Worm (Caenorhabditis elegans) whole organism, mixed stage, embryonic: ENCODE results near the gene Y59A8B.19.
"Not testable (repeated sequence)": the region's sequence is repeated elsewhere in the genome, so short reads cannot be mapped to it uniquely, and the experiment has no call there.

Experiments
- M03D4.4 ChIP-seq: sonication (generic microtip); optimal IDR thresholded peaks from 2 replicates; lab custom pipeline; 2017; ENCODE audit warnings: mild to moderate bottlenecking, missing genetic modification characterization, missing compliant biosample characterization
- blmp-1 ChIP-seq: fragments of 150-350 bp; optimal IDR thresholded peaks from 2 replicates; lab custom pipeline; 2014; ENCODE audit warnings: missing biosample characterization, missing genetic modification characterization
- ceh-39 ChIP-seq: fragments of 150-350 bp; optimal IDR thresholded peaks from 2 replicates; lab custom pipeline; 2014; ENCODE audit warnings: missing biosample characterization, missing genetic modification characterization
- ces-1 ChIP-seq: fragments of 150-350 bp; optimal IDR thresholded peaks from 2 replicates; lab custom pipeline; 2014; ENCODE audit warnings: missing biosample characterization, missing genetic modification reagents, missing genetic modification characterization
- cnd-1 ChIP-seq: fragments of 200-800 bp; sonication (Bioruptor generic); optimal IDR thresholded peaks from 2 replicates; lab custom pipeline; 2018; ENCODE audit warnings: mild to moderate bottlenecking, missing genetic modification characterization, missing compliant biosample characterization
- drap-1 ChIP-seq: fragments of 200-800 bp; sonication (Bioruptor generic); optimal IDR thresholded peaks from 3 replicates; lab custom pipeline; 2018; ENCODE audit warnings: mild to moderate bottlenecking, missing genetic modification characterization, missing compliant biosample characterization
- elt-1 ChIP-seq: sonication (generic microtip); optimal IDR thresholded peaks from 2 replicates; lab custom pipeline; 2017; ENCODE audit warnings: missing genetic modification characterization, mild to moderate bottlenecking, missing compliant biosample characterization, antibody characterized with exemption, moderate library complexity, borderline replicate concordance; ENCODE audit not compliant: insufficient read depth
- elt-3 ChIP-seq: fragments of 150-350 bp; optimal IDR thresholded peaks from 2 replicates; lab custom pipeline; 2014; ENCODE audit warnings: missing biosample characterization, missing genetic modification characterization
- flh-1 ChIP-seq: fragments of 200-800 bp; sonication (Bioruptor generic); optimal IDR thresholded peaks from 2 replicates; lab custom pipeline; 2018; ENCODE audit warnings: mild to moderate bottlenecking, missing genetic modification characterization, moderate library complexity, missing compliant biosample characterization
- ham-2 ChIP-seq: fragments of 200-800 bp; sonication (Bioruptor generic); optimal IDR thresholded peaks from 2 replicates; lab custom pipeline; 2018; ENCODE audit warnings: mild to moderate bottlenecking, missing genetic modification characterization, missing compliant biosample characterization
- lin-13 ChIP-seq: fragments of 150-350 bp; optimal IDR thresholded peaks from 2 replicates; lab custom pipeline; 2014; ENCODE audit warnings: missing biosample characterization, missing genetic modification characterization
- lin-32 ChIP-seq: fragments of 200-800 bp; sonication (Bioruptor generic); optimal IDR thresholded peaks from 2 replicates; lab custom pipeline; 2018; ENCODE audit warnings: mild to moderate bottlenecking, missing genetic modification characterization, missing compliant biosample characterization
- lsy-2 ChIP-seq: fragments of 150-350 bp; optimal IDR thresholded peaks from 2 replicates; lab custom pipeline; 2014; ENCODE audit warnings: missing biosample characterization, missing genetic modification characterization
- mab-5 ChIP-seq: fragments of 150-350 bp; optimal IDR thresholded peaks from 2 replicates; lab custom pipeline; 2014; ENCODE audit warnings: missing biosample characterization, missing genetic modification characterization
- mep-1 ChIP-seq: fragments of 150-350 bp; optimal IDR thresholded peaks from 2 replicates; lab custom pipeline; 2017; ENCODE audit warnings: missing biosample characterization, missing genetic modification reagents, missing genetic modification characterization, inconsistent platforms
- mls-2 ChIP-seq: sonication (generic microtip); optimal IDR thresholded peaks from 2 replicates; lab custom pipeline; 2016; ENCODE audit warnings: mild to moderate bottlenecking, missing genetic modification characterization, moderate library complexity, missing compliant biosample characterization
- nhr-2 ChIP-seq: fragments of 150-350 bp; optimal IDR thresholded peaks from 2 replicates; lab custom pipeline; 2014; ENCODE audit warnings: missing biosample characterization, missing genetic modification characterization
- nhr-237 ChIP-seq: fragments of 150-350 bp; optimal IDR thresholded peaks from 2 replicates; lab custom pipeline; 2014; ENCODE audit warnings: missing biosample characterization, missing genetic modification characterization
- nhr-28 ChIP-seq: fragments of 150-350 bp; optimal IDR thresholded peaks from 2 replicates; lab custom pipeline; 2014; ENCODE audit warnings: missing biosample characterization, missing genetic modification characterization
- pha-4 ChIP-seq: fragments of 150-350 bp; optimal IDR thresholded peaks from 2 replicates; lab custom pipeline; 2018; ENCODE audit warnings: missing biosample characterization, missing genetic modification reagents, missing genetic modification characterization
- snpc-4 ChIP-seq: fragments of 150-350 bp; optimal IDR thresholded peaks from 2 replicates; lab custom pipeline; 2014; ENCODE audit warnings: missing biosample characterization, missing genetic modification characterization
- sptf-1 ChIP-seq: sonication (generic microtip); optimal IDR thresholded peaks from 2 replicates; lab custom pipeline; 2017; ENCODE audit warnings: mild to moderate bottlenecking, missing genetic modification characterization, moderate library complexity, missing compliant biosample characterization
- tbx-8 ChIP-seq: fragments of 200-800 bp; sonication (Bioruptor generic); optimal IDR thresholded peaks from 2 replicates; lab custom pipeline; 2018; ENCODE audit warnings: mild to moderate bottlenecking, missing genetic modification characterization, moderate library complexity, missing compliant biosample characterization
- unc-120 ChIP-seq: sonication (generic microtip); optimal IDR thresholded peaks from 2 replicates; lab custom pipeline; 2017; ENCODE audit warnings: missing genetic modification characterization, missing compliant biosample characterization; ENCODE audit not compliant: poor library complexity, severe bottlenecking
- unc-39 ChIP-seq: fragments of 150-350 bp; optimal IDR thresholded peaks from 2 replicates; lab custom pipeline; 2014; ENCODE audit warnings: missing biosample characterization, missing genetic modification characterization
- zip-8 ChIP-seq: fragments of 150-350 bp; optimal IDR thresholded peaks from 2 replicates; lab custom pipeline; 2014; ENCODE audit warnings: missing biosample characterization, missing genetic modification characterization
- ztf-11 ChIP-seq: fragments of 150-350 bp; optimal IDR thresholded peaks from 2 replicates; lab custom pipeline; 2014; ENCODE audit warnings: missing biosample characterization, missing genetic modification characterization

The Y59A8B.19 gene

DNA sequence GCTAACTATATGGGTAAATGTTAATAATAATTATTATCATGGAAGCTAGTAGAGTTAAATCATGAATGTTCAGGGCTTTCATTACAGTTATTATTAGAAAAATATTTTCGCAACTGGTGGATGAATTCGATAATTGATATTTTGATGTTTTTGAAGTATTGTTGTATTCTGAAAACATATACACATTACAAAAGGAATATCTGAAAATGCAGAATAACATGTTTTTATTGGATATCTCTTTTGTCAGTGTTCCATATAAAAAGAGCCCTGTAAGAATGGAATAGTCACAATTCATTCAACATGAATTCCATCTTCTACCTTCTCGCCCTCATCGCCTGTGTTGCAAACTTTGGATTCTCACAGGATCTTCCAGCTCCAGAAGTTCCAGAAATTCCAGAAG is at the start of gene Y59A8B.19:
TSS of gene Y59A8B.19 (plus strand) at position 301 of the 400 bp plus-strand sequence.
- not testable (repeated sequence) for TF ChIP-seq lsy-2, mls-2, mep-1 (tag; lab: Kevin White, UChicago)

DNA sequence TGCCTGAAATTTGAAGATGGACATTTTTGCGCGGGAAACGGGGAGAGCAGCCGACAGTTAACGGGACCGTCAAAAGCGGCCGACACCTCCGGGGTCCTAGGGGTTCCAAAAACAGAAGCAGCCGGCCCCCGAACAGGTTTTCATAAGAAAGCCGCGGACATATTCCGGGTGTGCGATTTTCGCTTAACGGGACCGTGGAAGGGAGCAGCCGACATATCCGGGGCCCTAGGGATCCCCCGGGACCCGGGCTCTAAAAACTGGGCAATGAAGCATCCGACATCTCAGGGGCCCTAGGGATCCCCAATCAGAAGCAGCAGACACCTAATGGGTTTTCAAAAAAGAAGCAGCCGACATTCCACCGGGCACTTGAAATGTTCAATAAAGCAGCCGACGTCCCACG is 44.5 kb upstream of the Y59A8B.19 start:
- TF ChIP-seq pha-4 (tag; lab: Kevin White, UChicago) (no peak), sptf-1 (tag; lab: Kevin White, UChicago) (peak; percentile 23)
- TF ChIP-seq, all 35 proteins: peak for 1

DNA sequence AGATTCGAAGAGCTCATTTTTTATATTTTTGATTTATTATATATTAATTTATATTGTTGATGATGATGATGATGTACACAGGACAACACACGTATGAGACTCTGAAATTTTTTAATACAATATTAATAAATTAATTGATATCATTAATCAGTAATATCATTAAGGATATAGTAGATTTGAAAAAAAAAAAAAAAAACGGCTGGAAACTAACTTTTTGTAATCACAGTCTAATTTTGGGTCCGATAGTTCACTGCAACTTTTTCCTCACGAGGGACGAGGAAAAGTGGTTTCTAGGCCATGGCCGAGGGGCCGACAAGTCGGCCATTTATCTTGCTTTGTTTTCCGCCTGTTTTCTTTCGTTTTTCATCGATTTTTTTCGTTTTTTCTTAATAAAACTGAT is 40.3 kb upstream of the Y59A8B.19 start, which contains the start of gene gck-3:
TSS of gene gck-3 (minus strand) at position 101 of the 400 bp plus-strand sequence.
- no peak for TF ChIP-seq M03D4.4 (tag; lab: Kevin White, UChicago)
- TF ChIP-seq lin-32 (GFP tag; lab: Kevin White, UChicago): no peak
- TF ChIP-seq unc-120 (tag; lab: Kevin White, UChicago): no peak
- no peak for TF ChIP-seq mab-5
- no peak for TF ChIP-seq lsy-2 (tag; lab: Kevin White, UChicago)
- no peak for TF ChIP-seq elt-1 (tag; lab: Kevin White, UChicago)
- TF ChIP-seq flh-1: no peak
- no peak for TF ChIP-seq ceh-39 (tag; lab: Kevin White, UChicago)
- no peak for TF ChIP-seq blmp-1 (tag; lab: Kevin White, UChicago)
- no peak for TF ChIP-seq nhr-2 (tag; lab: Kevin White, UChicago)
- no peak for TF ChIP-seq ztf-11 (tag; lab: Kevin White, UChicago)
- no peak for TF ChIP-seq zip-8

DNA sequence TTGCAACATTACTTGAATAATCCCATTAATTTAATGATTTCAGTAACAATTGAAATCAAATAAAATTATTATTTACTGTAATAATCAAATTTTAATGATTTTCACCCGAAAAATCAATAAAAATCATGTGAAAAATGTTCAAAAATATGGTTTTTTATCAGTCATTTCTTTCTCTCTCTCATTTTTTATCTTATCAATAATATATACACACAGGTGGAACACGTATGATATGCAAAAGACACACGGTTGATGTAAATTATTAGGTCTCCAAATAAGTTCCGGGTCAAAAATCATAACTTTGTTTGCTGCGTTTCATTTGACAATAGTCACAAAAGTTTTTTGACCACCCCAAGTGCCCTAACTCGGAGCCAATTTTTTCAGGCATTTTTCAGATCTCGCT is 28.8 kb upstream of the Y59A8B.19 start:
- TF ChIP-seq blmp-1 (tag; lab: Kevin White, UChicago) (no peak), unc-39 (no peak), nhr-28 (tag; lab: Kevin White, UChicago) (no peak)

DNA sequence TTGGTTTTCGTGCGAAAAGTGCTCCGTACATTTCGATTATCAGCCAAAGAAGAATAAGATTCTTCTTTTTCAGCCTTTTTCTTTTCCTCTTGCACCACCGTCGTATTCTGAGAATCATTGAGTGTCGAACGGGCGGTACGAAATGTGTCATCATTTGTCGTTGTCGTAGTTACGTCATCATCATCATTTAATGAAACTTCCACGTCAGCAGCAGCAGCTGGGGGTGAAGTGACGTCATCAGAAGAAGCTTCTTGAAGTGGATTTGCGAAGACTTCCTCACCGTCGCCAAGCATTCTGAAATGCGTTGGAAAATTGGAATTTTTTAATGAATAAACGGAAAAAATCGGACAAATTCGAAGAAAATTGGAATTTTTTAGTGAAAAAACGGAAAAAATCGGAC is 27.2 kb upstream of the Y59A8B.19 start, which contains the start of gene snx-6:
TSS of gene snx-6 (minus strand) at position 294 of the 400 bp plus-strand sequence.
- TF ChIP-seq elt-1 (tag; lab: Kevin White, UChicago): no peak
- TF ChIP-seq unc-120 (tag; lab: Kevin White, UChicago): no peak
- no peak for TF ChIP-seq flh-1
- peak; percentile 94 for TF ChIP-seq zip-8

DNA sequence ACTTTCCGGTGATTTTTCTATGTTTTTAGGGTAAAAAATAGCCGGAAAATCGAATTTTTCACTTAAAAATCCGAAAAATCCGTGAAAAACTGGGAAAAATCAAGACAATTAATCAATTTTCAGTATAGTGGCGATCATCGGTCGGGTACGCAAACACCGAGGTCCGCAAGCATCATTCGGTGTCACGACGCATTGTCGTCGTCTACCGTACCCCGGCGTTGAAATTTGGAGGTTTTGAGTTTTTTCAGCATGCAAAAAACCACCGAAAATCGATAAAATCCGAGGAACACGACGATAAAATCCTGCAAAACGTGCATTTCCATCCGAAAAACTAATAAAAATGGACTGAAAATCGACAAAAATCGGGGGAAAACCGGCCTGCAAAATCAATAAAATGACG is 25.3 kb upstream of the Y59A8B.19 start:
- TF ChIP-seq drap-1 (GFP tag; lab: Kevin White, UChicago): peak; percentile 58
- no peak for TF ChIP-seq unc-39
- TF ChIP-seq mls-2 (tag; lab: Kevin White, UChicago): no peak
- no peak for TF ChIP-seq blmp-1 (tag; lab: Kevin White, UChicago)
- no peak for TF ChIP-seq tbx-8
- TF ChIP-seq zip-8: no peak
- TF ChIP-seq ces-1: peak; percentile 48
- no peak for TF ChIP-seq sptf-1 (tag; lab: Kevin White, UChicago)
- peak; percentile 66 for TF ChIP-seq mep-1 (tag; lab: Kevin White, UChicago)
- TF ChIP-seq nhr-237 (tag; lab: Kevin White, UChicago): peak; percentile 10
- no peak for TF ChIP-seq lin-13
- no peak for TF ChIP-seq mab-5
- no peak for TF ChIP-seq ztf-11 (tag; lab: Kevin White, UChicago)
- no peak for TF ChIP-seq flh-1
- no peak for TF ChIP-seq ham-2 (GFP tag; lab: Kevin White, UChicago)
- TF ChIP-seq elt-3 (tag; lab: Kevin White, UChicago): no peak
- no peak for TF ChIP-seq cnd-1
- TF ChIP-seq elt-1 (tag; lab: Kevin White, UChicago): no peak
- peak; percentile 96 for TF ChIP-seq lsy-2 (tag; lab: Kevin White, UChicago)
- TF ChIP-seq unc-120 (tag; lab: Kevin White, UChicago): no peak
- TF ChIP-seq, all 35 proteins: peak for 5

DNA sequence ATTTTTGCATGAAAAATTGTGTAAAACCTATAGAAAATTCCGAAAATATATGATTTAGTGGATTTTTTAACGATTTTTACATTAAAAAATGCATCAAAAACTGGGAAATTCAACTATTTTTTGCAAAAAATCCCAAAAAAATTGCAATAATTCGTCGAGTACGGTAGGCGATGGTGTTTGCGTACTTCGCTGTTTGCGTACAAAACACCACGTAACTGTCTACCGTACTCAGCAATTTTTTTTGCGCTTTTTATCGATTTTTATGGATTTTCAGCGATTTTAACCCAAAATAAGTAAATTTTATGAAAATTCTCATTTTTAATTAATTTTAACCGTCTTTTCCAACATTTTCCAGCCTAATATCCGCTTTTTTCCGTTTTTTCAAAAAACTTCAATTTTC is 24.1 kb upstream of the Y59A8B.19 start:
- TF ChIP-seq lsy-2 (tag; lab: Kevin White, UChicago): peak; percentile 86
- TF ChIP-seq unc-39: no peak
- TF ChIP-seq snpc-4 (tag; lab: Kevin White, UChicago): no peak
- TF ChIP-seq zip-8: no peak
